Fruit fly (Drosophila melanogaster) whole organism, embryonic: Measurements from ENCODE around the gene CG15337.

Experiments
- B-H2 ChIP-seq: fragments of 200-800 bp; sonication (Bioruptor generic); optimal IDR thresholded peaks from 2 replicates; lab custom pipeline; 2018; ENCODE audit warnings: missing biosample characterization, mild to moderate bottlenecking, missing genetic modification characterization
- C15 ChIP-seq: fragments of 200-800 bp; sonication (Bioruptor generic); IDR thresholded peaks from 3 replicates; pipeline ENCODE4 v1.3.6; 2022; ENCODE audit warnings: missing biosample characterization, missing genetic modification characterization
- CG12155 ChIP-seq: fragments of 200-800 bp; sonication (Bioruptor generic); optimal IDR thresholded peaks from 3 replicates; lab custom pipeline; 2016; ENCODE audit warnings: missing biosample characterization, missing genetic modification characterization
- CG12942 ChIP-seq: fragments of 200-800 bp; sonication (Bioruptor generic); optimal IDR thresholded peaks from 3 replicates; lab custom pipeline; 2016; ENCODE audit warnings: missing biosample characterization, missing genetic modification characterization
- CG13894 ChIP-seq: fragments of 200-800 bp; sonication (Bioruptor generic); optimal IDR thresholded peaks from 3 replicates; lab custom pipeline; 2018; ENCODE audit warnings: missing biosample characterization, mild to moderate bottlenecking, missing genetic modification characterization, moderate library complexity
- CG16863 ChIP-seq: fragments of 200-800 bp; sonication (Bioruptor generic); optimal IDR thresholded peaks from 3 replicates; lab custom pipeline; 2016; ENCODE audit warnings: missing biosample characterization, missing genetic modification characterization
- CG17328 ChIP-seq: fragments of 200-800 bp; sonication (Bioruptor generic); IDR thresholded peaks from 2 replicates; pipeline ENCODE4 v1.3.6; 2022; ENCODE audit warnings: missing biosample characterization, missing genetic modification characterization
- CG17359 ChIP-seq: fragments of 200-800 bp; sonication (Bioruptor generic); optimal IDR thresholded peaks from 3 replicates; lab custom pipeline; 2018; ENCODE audit warnings: missing biosample characterization, mild to moderate bottlenecking, missing genetic modification characterization, moderate library complexity
- CG17802 ChIP-seq: fragments of 200-800 bp; sonication (Bioruptor generic); optimal IDR thresholded peaks from 2 replicates; lab custom pipeline; 2018; ENCODE audit warnings: missing biosample characterization, mild to moderate bottlenecking, missing genetic modification characterization, moderate library complexity
- CG17912 ChIP-seq: fragments of 200-800 bp; sonication (Bioruptor generic); optimal IDR thresholded peaks from 2 replicates; lab custom pipeline; 2018; ENCODE audit warnings: missing biosample characterization, mild to moderate bottlenecking, missing genetic modification characterization
- CG18476 ChIP-seq: fragments of 200-800 bp; sonication (Bioruptor generic); optimal IDR thresholded peaks from 2 replicates; lab custom pipeline; 2016; ENCODE audit warnings: missing biosample characterization, mild to moderate bottlenecking, missing genetic modification characterization
- CG2678 ChIP-seq: fragments of 200-800 bp; sonication (Bioruptor generic); optimal IDR thresholded peaks from 3 replicates; lab custom pipeline; 2019; ENCODE audit warnings: missing biosample characterization, mild to moderate bottlenecking, missing genetic modification characterization, moderate library complexity
- CG3163 ChIP-seq: fragments of 200-800 bp; sonication (Bioruptor generic); optimal IDR thresholded peaks from 3 replicates; lab custom pipeline; 2016; ENCODE audit warnings: missing biosample characterization, missing genetic modification characterization
- CG34376 ChIP-seq: fragments of 200-800 bp; sonication (Bioruptor generic); optimal IDR thresholded peaks from 2 replicates; lab custom pipeline; 2018; ENCODE audit warnings: missing biosample characterization, mild to moderate bottlenecking, missing genetic modification characterization
- CG3838 ChIP-seq: fragments of 200-800 bp; sonication (Bioruptor generic); optimal IDR thresholded peaks from 3 replicates; lab custom pipeline; 2016; ENCODE audit warnings: missing biosample characterization, missing genetic modification characterization
- CG7987 ChIP-seq: fragments of 200-800 bp; sonication (Bioruptor generic); optimal IDR thresholded peaks from 2 replicates; lab custom pipeline; 2018; ENCODE audit warnings: missing biosample characterization, mild to moderate bottlenecking, missing genetic modification characterization, moderate library complexity
- CG8281 ChIP-seq: fragments of 200-800 bp; sonication (Bioruptor generic); optimal IDR thresholded peaks from 2 replicates; lab custom pipeline; 2018; ENCODE audit warnings: missing biosample characterization, mild to moderate bottlenecking, missing genetic modification characterization, moderate library complexity
- CHES-1-like ChIP-seq: fragments of 200-800 bp; sonication (Bioruptor generic); optimal IDR thresholded peaks from 2 replicates; lab custom pipeline; 2016; ENCODE audit warnings: missing biosample characterization, missing genetic modification characterization
- Dll ChIP-seq: fragments of 200-800 bp; sonication (Bioruptor generic); IDR thresholded peaks from 4 replicates; pipeline ENCODE4 v1.3.6; 2022; ENCODE audit warnings: missing biosample characterization, missing genetic modification characterization; ENCODE audit not compliant: partially characterized antibody
- Fer1 ChIP-seq: fragments of 200-800 bp; sonication (Bioruptor generic); optimal IDR thresholded peaks from 2 replicates; lab custom pipeline; 2017; ENCODE audit warnings: missing biosample characterization, mild to moderate bottlenecking, missing genetic modification characterization
- HLH4C ChIP-seq: fragments of 200-800 bp; sonication (Bioruptor generic); IDR thresholded peaks from 3 replicates; pipeline ENCODE4 v1.3.6; 2022; ENCODE audit warnings: missing biosample characterization, missing genetic modification characterization; ENCODE audit not compliant: partially characterized antibody
- HLHmδ ChIP-seq: fragments of 200-800 bp; sonication (Bioruptor generic); optimal IDR thresholded peaks from 2 replicates; lab custom pipeline; 2018; ENCODE audit warnings: missing biosample characterization, mild to moderate bottlenecking, missing genetic modification characterization, moderate library complexity
- Lim3 ChIP-seq: fragments of 200-800 bp; sonication (Bioruptor generic); IDR thresholded peaks from 2 replicates; pipeline ENCODE4 v1.3.6; 2022; ENCODE audit warnings: missing biosample characterization, missing genetic modification characterization
- PHDP ChIP-seq: fragments of 200-800 bp; sonication (Bioruptor generic); optimal IDR thresholded peaks from 3 replicates; lab custom pipeline; 2018; ENCODE audit warnings: missing biosample characterization, mild to moderate bottlenecking, missing genetic modification characterization, moderate library complexity
- Side ChIP-seq: fragments of 200-800 bp; sonication (Bioruptor generic); optimal IDR thresholded peaks from 2 replicates; lab custom pipeline; 2016; ENCODE audit warnings: missing biosample characterization, missing genetic modification characterization
- Sry-δ ChIP-seq: fragments of 200-800 bp; sonication (Bioruptor generic); optimal IDR thresholded peaks from 2 replicates; lab custom pipeline; 2016; ENCODE audit warnings: missing biosample characterization, missing genetic modification characterization
- Usf ChIP-seq: fragments of 200-800 bp; sonication (Bioruptor generic); optimal IDR thresholded peaks from 2 replicates; lab custom pipeline; 2017; ENCODE audit warnings: missing genotype, missing biosample characterization, missing genetic modification characterization
- ab ChIP-seq: fragments of 200-800 bp; sonication (Bioruptor generic); optimal IDR thresholded peaks from 2 replicates; lab custom pipeline; 2016; ENCODE audit warnings: missing biosample characterization, missing genetic modification characterization
- abd-A ChIP-seq: fragments of 200-800 bp; sonication (Bioruptor generic); optimal IDR thresholded peaks from 3 replicates; lab custom pipeline; 2019; ENCODE audit warnings: missing biosample characterization, mild to moderate bottlenecking, missing genetic modification characterization, moderate library complexity
- az2 ChIP-seq: fragments of 200-800 bp; sonication (Bioruptor generic); optimal IDR thresholded peaks from 3 replicates; lab custom pipeline; 2016; ENCODE audit warnings: missing biosample characterization, missing genetic modification characterization
- br ChIP-seq: fragments of >200 bp; optimal IDR thresholded peaks from 2 replicates; lab custom pipeline; 2017
- cas ChIP-seq: fragments of 200-800 bp; sonication (Bioruptor generic); IDR thresholded peaks from 2 replicates; pipeline ENCODE4 v1.3.6; 2022; ENCODE audit warnings: missing biosample characterization, missing genetic modification characterization
- chif ChIP-seq, 2 experiments: fragments of 200-800 bp; sonication (Bioruptor generic); optimal IDR thresholded peaks; 3 replicates each; lab custom pipeline; 2016; ENCODE audit warnings: missing biosample characterization in 2 of 2, missing genetic modification characterization in 2 of 2
- croc ChIP-seq: fragments of 200-800 bp; sonication (Bioruptor generic); conservative IDR thresholded peaks from 3 replicates; pipeline ENCODE4 v1.3.6; 2022; ENCODE audit warnings: missing biosample characterization, missing genetic modification characterization
- fd3F ChIP-seq: fragments of 200-800 bp; sonication (Bioruptor generic); optimal IDR thresholded peaks from 2 replicates; lab custom pipeline; 2018; ENCODE audit warnings: missing biosample characterization, mild to moderate bottlenecking, missing genetic modification characterization, moderate library complexity
- gro ChIP-seq: fragments of 200-800 bp; sonication (Bioruptor generic); optimal IDR thresholded peaks from 2 replicates; lab custom pipeline; 2016; ENCODE audit warnings: missing biosample characterization, missing genetic modification characterization
- ind ChIP-seq: fragments of 200-800 bp; sonication (Bioruptor generic); optimal IDR thresholded peaks from 3 replicates; lab custom pipeline; 2016; ENCODE audit warnings: missing biosample characterization, missing genetic modification characterization
- lab ChIP-seq: fragments of 200-800 bp; sonication (Bioruptor generic); optimal IDR thresholded peaks from 3 replicates; lab custom pipeline; 2017; ENCODE audit warnings: missing biosample characterization, missing genetic modification characterization, mild to moderate bottlenecking, moderate library complexity, missing genetic modification reagents
- lmd ChIP-seq: fragments of 200-800 bp; sonication (Bioruptor generic); IDR thresholded peaks from 2 replicates; pipeline ENCODE4 v1.3.6; 2022; ENCODE audit warnings: missing biosample characterization, missing genetic modification characterization
- mirr ChIP-seq: fragments of 200-800 bp; sonication (Bioruptor generic); optimal IDR thresholded peaks from 3 replicates; lab custom pipeline; 2018; ENCODE audit warnings: missing biosample characterization, mild to moderate bottlenecking, missing genetic modification characterization
- oc ChIP-seq: fragments of 200-800 bp; sonication (Bioruptor generic); optimal IDR thresholded peaks from 2 replicates; lab custom pipeline; 2018; ENCODE audit warnings: missing biosample characterization, mild to moderate bottlenecking, missing genetic modification characterization, moderate library complexity
- prd ChIP-seq, 3 experiments: fragments of >200 bp in 2 of 3; fragments of 200-800 bp in 1 of 3; sonication (Bioruptor generic) in 1 of 3; optimal IDR thresholded peaks in 2 of 3; IDR thresholded peaks in 1 of 3; 2 replicates in 2 of 3; 3 replicates in 1 of 3; pipeline versions ENCODE4 v1.3.6 to Lab custom; 2017 to 2022; ENCODE audit warnings: missing biosample characterization in 1 of 3, missing genetic modification characterization in 1 of 3
- run ChIP-seq: fragments of 200-800 bp; sonication (Bioruptor generic); optimal IDR thresholded peaks from 3 replicates; lab custom pipeline; 2018; ENCODE audit warnings: missing biosample characterization, mild to moderate bottlenecking, missing genetic modification characterization
- sens-2 ChIP-seq: fragments of 200-800 bp; sonication (Bioruptor generic); IDR thresholded peaks from 2 replicates; pipeline ENCODE4 v1.3.6; 2022; ENCODE audit warnings: missing biosample characterization, missing genetic modification characterization
- slbo ChIP-seq: fragments of 200-800 bp; sonication (Bioruptor generic); IDR thresholded peaks from 2 replicates; pipeline ENCODE4 v1.3.6; 2022; ENCODE audit warnings: missing biosample characterization, missing genetic modification characterization
- so ChIP-seq: fragments of 200-800 bp; sonication (Bioruptor generic); IDR thresholded peaks from 3 replicates; pipeline ENCODE4 v1.3.6; 2022; ENCODE audit warnings: missing biosample characterization, missing genetic modification characterization
- sqz ChIP-seq: fragments of 200-800 bp; sonication (Bioruptor generic); optimal IDR thresholded peaks from 3 replicates; lab custom pipeline; 2018; ENCODE audit warnings: missing biosample characterization, mild to moderate bottlenecking, missing genetic modification characterization
- tx ChIP-seq: fragments of 200-800 bp; sonication (Bioruptor generic); optimal IDR thresholded peaks from 2 replicates; lab custom pipeline; 2016; ENCODE audit warnings: missing biosample characterization, missing genetic modification characterization
- wdn ChIP-seq: fragments of 200-800 bp; sonication (Bioruptor generic); IDR thresholded peaks from 2 replicates; pipeline ENCODE4 v1.3.6; 2022; ENCODE audit warnings: missing biosample characterization, missing genetic modification characterization

Gene CG15337

DNA sequence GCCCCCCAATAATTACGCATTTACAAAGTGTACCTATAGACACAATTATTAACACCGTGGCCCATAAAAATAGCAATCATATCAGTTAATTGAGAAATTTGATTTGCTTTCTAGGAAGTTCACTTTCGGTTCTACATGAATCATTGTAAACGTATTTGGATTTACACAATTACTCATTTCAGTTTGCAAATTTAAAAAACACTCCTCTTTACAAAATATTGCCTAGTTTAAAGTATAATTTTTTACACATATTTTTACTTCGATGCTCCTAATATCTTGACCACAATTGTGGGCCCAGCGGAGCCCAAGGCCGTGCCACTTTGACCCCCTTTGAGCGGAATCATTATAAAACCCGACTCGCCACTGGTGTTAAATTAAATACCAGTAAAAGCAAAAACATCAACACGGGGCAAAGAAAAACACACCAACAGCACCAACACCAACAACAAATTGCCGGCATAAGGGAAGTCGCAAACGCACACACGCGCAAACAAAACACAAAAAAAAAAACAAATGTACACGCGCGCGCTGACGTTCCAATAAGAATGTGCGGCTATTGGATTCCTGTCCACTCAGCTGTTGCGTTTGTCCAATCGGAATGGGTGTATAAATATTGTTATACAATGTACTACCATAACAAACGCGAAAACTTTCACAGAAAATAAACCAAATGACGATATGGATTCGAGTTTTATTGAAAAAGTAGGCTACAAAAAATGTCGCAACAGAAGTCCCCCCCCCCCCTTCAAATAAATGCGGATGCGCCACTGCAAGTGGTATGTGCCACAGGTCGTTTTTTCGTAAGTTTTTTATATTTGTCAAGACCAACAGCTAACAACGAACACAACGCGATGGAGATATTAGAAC lies 45.1 kb upstream of the CG15337 start (continued):
- TF ChIP-seq sqz (no peak), Dll (GFP tag; lab: Robert Waterston, UW) (no peak), br (no peak), CG8281 (tag; lab: Kevin White, UChicago) (no peak), so (GFP tag; lab: Robert Waterston, UW) (peak; percentile 75), az2 (GFP tag; lab: Kevin White, UChicago) (peak; percentile 28), fd3F (GFP tag; lab: Kevin White, UChicago) (peak; percentile 52), CG17359 (peak; percentile 62), gro (GFP tag; lab: Kevin White, UChicago) (peak; percentile 32), lab (GFP tag; lab: Kevin White, UChicago) (peak; percentile 85), mirr (GFP tag; lab: Kevin White, UChicago) (peak; percentile 29), prd (optimal IDR thresholded peaks at IDR 0.05; lab: Kevin White, UChicago) (no peak), prd (GFP tag; IDR thresholded peaks at IDR 0.05; lab: Robert Waterston, UW) (peak; percentile 68), croc (GFP tag; lab: Robert Waterston, UW) (no peak), C15 (GFP tag; lab: Robert Waterston, UW) (no peak), Sry-δ (GFP tag; lab: Kevin White, UChicago) (peak; percentile 3), HLHmδ (no peak), chif (GFP tag; optimal IDR thresholded peaks at IDR 0.05; lab: Kevin White, UChicago) (peak; percentile 28 to 32), slbo (GFP tag; lab: Robert Waterston, UW) (peak; percentile 78), run (tag; lab: Kevin White, UChicago) (peak; percentile 42), CG3838 (no peak), Fer1 (GFP tag; lab: Kevin White, UChicago) (peak; percentile 81), CG17912 (GFP tag; lab: Kevin White, UChicago) (no peak), Usf (GFP tag; lab: Kevin White, UChicago) (no peak), sens-2 (GFP tag; lab: Robert Waterston, UW) (no peak), ind (peak; percentile 45), CHES-1-like (GFP tag; lab: Kevin White, UChicago) (peak; percentile 31), CG12155 (peak; percentile 41), tx (peak; percentile 26), CG17802 (tag; lab: Kevin White, UChicago) (no peak), CG2678 (tag; lab: Kevin White, UChicago) (peak; percentile 80), CG3163 (peak; percentile 20), cas (GFP tag; lab: Robert Waterston, UW) (no peak), CG16863 (GFP tag; lab: Kevin White, UChicago) (peak; percentile 49), abd-A (no peak), HLH4C (no peak), B-H2 (GFP tag; lab: Kevin White, UChicago) (peak; percentile 48), CG12942 (GFP tag; lab: Kevin White, UChicago) (no peak), lmd (GFP tag; lab: Robert Waterston, UW) (peak; percentile 67), ab (GFP tag; lab: Kevin White, UChicago) (no peak), Side (GFP tag; lab: Kevin White, UChicago) (peak; percentile 18), CG34376 (GFP tag; lab: Kevin White, UChicago) (peak; percentile 67), wdn (no peak), CG17328 (GFP tag; lab: Robert Waterston, UW) (0 out of 2 replicates have a peak, but pooled peaks have one; percentile 24), CG7987 (GFP tag; lab: Kevin White, UChicago) (no peak), CG18476 (GFP tag; lab: Kevin White, UChicago) (peak; percentile 22), Lim3 (GFP tag; lab: Robert Waterston, UW) (no peak), PHDP (tag; lab: Kevin White, UChicago) (peak; percentile 75), oc (tag; lab: Kevin White, UChicago) (peak; percentile 6), CG13894 (tag; lab: Kevin White, UChicago) (peak; percentile 64)
